Fruit fly (Drosophila melanogaster) S2 (cell line): ENCODE measurements around the gene CG6026.

Experiments
- CG8478 ChIP-seq: fragments of >200 bp; optimal IDR thresholded peaks from 2 replicates; lab custom pipeline; 2018
- CTCF ChIP-seq, 2 experiments: fragments of >200 bp; optimal IDR thresholded peaks; 2 replicates each; lab custom pipeline; 2018

DNA sequence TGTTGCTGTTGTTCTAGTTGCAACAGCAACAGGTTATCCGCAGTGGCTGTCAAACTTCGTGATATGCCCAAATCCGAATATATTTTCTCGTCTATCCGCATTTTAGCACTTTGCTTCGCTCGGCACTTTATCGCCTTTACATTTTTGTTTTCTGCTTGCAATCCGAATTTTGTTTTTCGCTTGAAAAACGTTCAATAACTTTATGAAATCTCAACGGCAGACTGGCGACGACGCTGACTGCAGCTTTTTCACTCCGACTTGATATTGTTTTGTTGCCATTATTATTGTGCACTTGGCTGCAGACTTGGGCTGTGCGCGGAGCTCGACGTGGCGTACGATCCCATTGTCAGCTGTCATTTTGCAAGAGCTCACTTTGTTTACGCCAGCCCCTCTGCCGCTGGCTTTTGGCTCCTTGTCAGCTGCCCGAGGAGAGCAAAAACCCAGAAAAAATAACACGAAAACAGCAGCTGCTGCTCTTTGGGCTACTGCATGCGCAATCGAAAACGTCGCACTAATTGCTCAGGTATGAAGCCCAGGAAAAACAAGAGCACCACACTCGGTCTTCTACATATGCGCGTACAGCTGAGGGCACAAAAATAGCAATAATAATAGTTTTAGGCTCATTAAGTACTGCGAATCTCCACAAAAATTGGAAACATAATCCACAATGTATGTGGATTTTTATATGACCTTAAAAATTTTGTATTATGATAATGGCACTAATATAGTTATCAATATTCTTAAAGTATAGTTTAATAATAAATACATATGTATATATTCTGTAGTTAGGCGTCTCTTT, 47.0 kb upstream of the CG6026 start:
- no peak for TF ChIP-seq CG8478 (lab: Kevin White, UChicago)
- no peak for TF ChIP-seq CTCF (optimal IDR thresholded peaks at IDR 0.05; lab: Kevin White, UChicago)
